Worm (Caenorhabditis elegans): ENCODE results near the gene C27H5.6.
A peak's percentile ranks its signal among the peaks of the same experiment; 100 is the strongest.

C27H5.6 gene

DNA sequence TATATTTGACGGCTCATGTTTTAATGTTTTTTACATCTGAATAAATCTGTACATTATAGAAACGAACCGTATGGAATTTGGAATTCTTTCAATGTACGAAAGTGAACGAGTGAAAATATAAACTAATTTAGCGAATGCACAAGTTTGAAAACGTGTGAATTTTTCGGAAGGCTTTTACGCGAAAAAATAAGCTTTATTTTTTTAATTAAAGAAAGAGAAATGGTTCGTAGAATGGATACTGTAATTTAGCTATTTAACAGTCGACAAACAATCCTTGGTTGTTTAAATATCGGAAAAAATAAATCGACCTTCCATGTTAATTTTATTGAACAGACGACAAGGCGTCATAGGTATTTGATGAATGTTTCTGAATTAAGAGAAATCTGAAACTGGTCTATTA is 8.5 kb upstream of the C27H5.6 start, which contains the start of gene acdh-12:
Gene acdh-12 (minus strand): TSS at position 101 of the 400 bp plus-strand sequence.
- TF ChIP-seq spr-3 (GFP tag; optimal IDR thresholded peaks at IDR 0.05), result no peak
- TF ChIP-seq snpc-1.2 (GFP tag; IDR thresholded peaks at IDR 0.05), result no peak
- TF ChIP-seq unc-62 (GFP tag; optimal IDR thresholded peaks at IDR 0.05 in 1 of 2), result no peak
- TF ChIP-seq unc-62 (tag; optimal IDR thresholded peaks at IDR 0.05), result no peak
- TF ChIP-seq dve-1 (tag; optimal IDR thresholded peaks at IDR 0.05; ENCODE audit: insufficient read depth), result no peak
- TF ChIP-seq gei-8 (GFP tag; optimal IDR thresholded peaks at IDR 0.05), result no peak
- no peak for TF ChIP-seq nhr-48 (tag; optimal IDR thresholded peaks at IDR 0.05)
- no peak for TF ChIP-seq Y48G9A.11 (GFP tag; IDR thresholded peaks at IDR 0.05)
- TF ChIP-seq fkh-10 (GFP tag; optimal IDR thresholded peaks at IDR 0.05), result no peak
- TF ChIP-seq tag-97 (GFP tag; IDR thresholded peaks at IDR 0.05), result no peak

DNA sequence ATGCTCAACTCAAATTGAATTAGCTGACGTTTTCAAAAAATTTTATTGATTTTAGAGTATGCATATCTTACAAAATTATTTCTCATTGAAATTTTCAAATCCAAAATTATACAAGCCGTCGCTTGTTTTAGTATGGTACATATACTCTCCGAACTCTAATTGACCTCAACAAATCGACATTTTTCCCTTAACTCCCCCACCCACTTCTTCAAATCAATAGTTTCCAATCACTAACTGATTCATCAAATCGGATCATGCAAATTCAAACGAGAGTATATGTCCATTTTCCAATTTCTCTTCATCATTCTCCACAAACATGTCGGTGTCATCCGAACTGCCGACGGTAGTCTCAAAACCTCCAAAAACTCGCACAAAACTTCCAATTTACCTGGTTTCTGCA is 2.1 kb upstream of the C27H5.6 start, which contains the start of gene E04F6.4:
Gene E04F6.4 (plus strand): TSS at position 301 of the 400 bp plus-strand sequence.
- TF ChIP-seq ctbp-1 (GFP tag; IDR thresholded peaks at IDR 0.05) (no peak), nhr-42 (GFP tag; IDR thresholded peaks at IDR 0.05) (no peak), lim-7 (GFP tag; IDR thresholded peaks at IDR 0.05) (no peak), ceh-44 (GFP tag; IDR thresholded peaks at IDR 0.05) (no peak), nhr-77 (tag; optimal IDR thresholded peaks at IDR 0.05) (no peak), daf-12 (tag; optimal IDR thresholded peaks at IDR 0.05) (no peak), lin-15B (tag; optimal IDR thresholded peaks at IDR 0.05) (no peak), ZK337.2 (GFP tag; IDR thresholded peaks at IDR 0.05) (no peak), ztf-7 (tag; optimal IDR thresholded peaks at IDR 0.05) (no peak), attf-4 (tag; optimal IDR thresholded peaks at IDR 0.05) (no peak)

DNA sequence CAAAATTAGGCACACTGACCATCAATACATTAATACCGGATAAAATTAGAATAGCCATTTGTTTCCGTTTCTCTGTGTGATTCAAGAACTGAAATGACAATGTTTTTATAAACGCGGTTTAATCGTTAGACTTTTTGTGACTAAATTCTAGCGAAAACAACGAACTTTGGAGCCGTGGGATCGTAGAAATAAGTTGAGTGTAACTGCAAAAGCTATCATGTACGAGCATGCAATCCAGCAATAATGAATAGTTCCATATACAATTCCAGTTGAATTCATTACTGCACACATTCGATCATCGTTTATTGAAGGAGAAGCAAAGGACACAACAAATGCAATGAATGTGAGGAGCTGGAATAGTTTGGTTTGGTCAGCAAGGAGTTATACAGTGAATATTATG is 893 bp downstream of the C27H5.6 start:
- no peak for TF ChIP-seq nhr-6 (tag; optimal IDR thresholded peaks at IDR 0.05)
- no peak for TF ChIP-seq F49E8.2 (tag; optimal IDR thresholded peaks at IDR 0.05; ENCODE audit: borderline replicate concordance)
- peak in 1 of 2 experiments; percentile 97 for TF ChIP-seq unc-62 (GFP tag; optimal IDR thresholded peaks at IDR 0.05 in 1 of 2)
- no peak for TF ChIP-seq unc-62 (tag; optimal IDR thresholded peaks at IDR 0.05)
- no peak for TF ChIP-seq Y48G9A.11 (GFP tag; IDR thresholded peaks at IDR 0.05)
- no peak for TF ChIP-seq T26A8.4 (GFP tag; IDR thresholded peaks at IDR 0.05)
- TF ChIP-seq daf-12 (tag; optimal IDR thresholded peaks at IDR 0.05), result no peak
- TF ChIP-seq aha-1 (tag), result peak; percentile 26
- no peak for TF ChIP-seq nhr-237 (tag; optimal IDR thresholded peaks at IDR 0.05)
- no peak for TF ChIP-seq ceh-82 (tag; optimal IDR thresholded peaks at IDR 0.05)
- no peak for TF ChIP-seq zip-2 (tag; optimal IDR thresholded peaks at IDR 0.05)
- no peak for TF ChIP-seq cey-2 (tag; optimal IDR thresholded peaks at IDR 0.05; ENCODE audit: borderline replicate concordance, insufficient read depth)
- no peak for TF ChIP-seq attf-4 (tag; optimal IDR thresholded peaks at IDR 0.05)
- TF ChIP-seq zip-11 (GFP tag; IDR thresholded peaks at IDR 0.05), result no peak

DNA sequence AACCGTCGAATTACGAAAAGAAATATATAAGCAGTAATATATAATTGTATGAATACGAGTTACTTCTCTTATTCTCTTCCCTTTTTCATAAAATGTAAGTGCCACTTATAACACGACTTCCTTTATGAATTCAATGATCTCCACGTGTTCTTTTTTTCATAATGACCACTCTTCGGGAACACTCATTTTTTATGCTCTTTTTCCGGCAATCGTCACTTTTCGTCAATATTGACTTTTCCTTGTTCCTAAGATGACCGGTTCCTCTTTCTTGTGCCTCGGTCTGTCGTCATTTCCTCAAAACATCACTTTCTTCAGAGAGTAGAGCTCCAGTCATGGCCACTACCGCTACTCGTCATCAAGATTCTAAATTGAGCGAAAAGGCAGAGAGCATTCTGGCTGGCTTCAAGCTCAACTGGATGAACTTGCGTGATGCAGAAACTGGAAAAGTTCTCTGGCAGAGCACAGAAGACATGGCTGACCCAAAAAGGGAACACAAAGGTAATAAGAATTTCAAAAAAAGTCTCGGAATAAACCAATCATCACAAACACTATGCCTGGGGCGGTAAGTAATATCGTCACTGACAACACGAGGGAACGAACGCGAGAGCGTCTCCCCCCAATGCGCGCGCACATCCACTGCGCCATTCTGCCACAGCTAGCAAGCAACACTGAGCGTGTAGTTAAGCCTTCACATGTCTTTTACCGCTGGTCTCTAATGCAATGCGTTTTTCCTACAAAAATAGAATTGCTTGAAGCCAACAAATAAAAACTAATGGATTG is 3.3 kb downstream of the C27H5.6 start, which contains the start of gene pdl-1:
Gene pdl-1 (plus strand): TSS at position 309 of the 780 bp plus-strand sequence.
- peak; percentile 81 for TF ChIP-seq dmd-9 (GFP tag; IDR thresholded peaks at IDR 0.05)
- peak; percentile 95 for TF ChIP-seq hmg-1.1 (GFP tag; IDR thresholded peaks at IDR 0.05)
- peak; percentile 40 for TF ChIP-seq dpl-1 (GFP tag; optimal IDR thresholded peaks at IDR 0.05)
- TF ChIP-seq pha-4 (GFP tag; IDR thresholded peaks at IDR 0.05), result peak; percentile 96
- peak; percentile 58 for TF ChIP-seq pha-4 (tag; optimal IDR thresholded peaks at IDR 0.05)
- peak in 1 of 2 experiments; percentile 7 for TF ChIP-seq mdl-1 (tag; optimal IDR thresholded peaks at IDR 0.05)
- peak; percentile 40 for TF ChIP-seq ztf-7 (tag; optimal IDR thresholded peaks at IDR 0.05)
- no peak for TF ChIP-seq nhr-76 (tag; optimal IDR thresholded peaks at IDR 0.05)
- TF ChIP-seq snpc-4 (tag; optimal IDR thresholded peaks at IDR 0.05), result no peak
- TF ChIP-seq ces-1 (GFP tag; optimal IDR thresholded peaks at IDR 0.05), result no peak
- TF ChIP-seq madf-9 (GFP tag; conservative IDR thresholded peaks at IDR 0.05), result peak; percentile 76
- TF ChIP-seq spr-1 (tag; optimal IDR thresholded peaks at IDR 0.05), result peak; percentile 78
- peak; percentile 40 for TF ChIP-seq nhr-77 (tag; optimal IDR thresholded peaks at IDR 0.05)
- peak; percentile 77 for TF ChIP-seq ceh-44 (GFP tag; IDR thresholded peaks at IDR 0.05)
- TF ChIP-seq T26A8.4 (GFP tag; IDR thresholded peaks at IDR 0.05), result peak; percentile 93
- peak; percentile 76 for TF ChIP-seq nhr-48 (tag; optimal IDR thresholded peaks at IDR 0.05)
- peak; percentile 94 for TF ChIP-seq Y5F2A.4 (GFP tag; optimal IDR thresholded peaks at IDR 0.05)
- peak; percentile 88 for TF ChIP-seq sdz-12 (GFP tag; optimal IDR thresholded peaks at IDR 0.05)
- no peak for TF ChIP-seq daf-12 (tag; optimal IDR thresholded peaks at IDR 0.05)
- TF ChIP-seq snpc-1.2 (GFP tag; IDR thresholded peaks at IDR 0.05), result peak; percentile 86
- TF ChIP-seq hif-1 (tag; optimal IDR thresholded peaks at IDR 0.05), result peak in 1 of 2 experiments; percentile 69
- TF ChIP-seq nhr-102 (tag; optimal IDR thresholded peaks at IDR 0.05), result peak; percentile 76
- TF ChIP-seq zag-1 (tag; optimal IDR thresholded peaks at IDR 0.05), result no peak

Data from whole organism, L4 larva.